Fruit fly (Drosophila melanogaster): ENCODE data around the gene CG32284.

Gene CG32284

DNA sequence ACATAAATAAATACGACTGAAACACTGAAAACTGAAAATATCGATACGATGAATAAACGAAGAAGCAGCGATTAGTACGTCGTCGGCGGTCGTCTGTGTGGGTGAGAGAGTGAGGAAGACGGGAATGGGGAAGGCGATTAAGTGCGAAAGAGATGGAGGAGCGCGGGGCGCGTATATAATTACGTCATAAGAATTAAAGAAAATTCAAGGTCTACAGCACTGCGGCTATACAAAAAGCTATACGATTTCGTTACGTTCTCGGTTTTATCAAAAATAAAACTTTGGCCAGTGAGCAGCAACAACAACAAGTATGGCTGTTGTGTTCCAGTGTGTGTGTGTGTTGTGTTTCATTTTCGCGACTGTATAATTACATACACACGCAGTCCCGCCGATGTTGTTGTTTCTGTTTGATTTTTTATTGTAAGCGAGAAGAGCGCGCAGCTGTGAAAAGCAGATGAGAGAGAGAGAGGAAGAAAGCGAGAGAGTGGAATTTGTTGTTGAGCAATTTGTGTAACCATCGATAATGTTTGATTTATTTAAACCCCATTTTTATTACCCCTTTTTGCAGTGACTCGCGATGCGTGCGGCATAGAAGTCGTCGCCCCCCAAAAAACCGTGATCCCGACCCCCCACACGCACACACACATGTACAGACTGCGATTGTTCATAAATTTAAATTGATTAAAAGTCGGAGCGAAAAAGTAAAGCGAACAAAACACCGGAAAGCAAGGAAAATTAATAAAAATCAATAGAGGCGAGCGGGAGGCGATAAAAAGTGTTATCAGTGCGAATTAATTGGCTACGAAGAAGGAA, 37.2 kb upstream of the CG32284 start (continued):
- no peak for TF ChIP-seq gem (tag; optimal IDR thresholded peaks at IDR 0.05)
- TF ChIP-seq CG17361 (GFP tag; IDR thresholded peaks at IDR 0.05) = no peak
- no peak for TF ChIP-seq hkb (optimal IDR thresholded peaks at IDR 0.05)
- no peak for TF ChIP-seq hkb (GFP tag; IDR thresholded peaks at IDR 0.05)
- no peak for TF ChIP-seq CG18619 (GFP tag; optimal IDR thresholded peaks at IDR 0.05)
- TF ChIP-seq usp (GFP tag; optimal IDR thresholded peaks at IDR 0.05) = no peak
- no peak for TF ChIP-seq wek (GFP tag; optimal IDR thresholded peaks at IDR 0.05)
- TF ChIP-seq chinmo (GFP tag; IDR thresholded peaks at IDR 0.05; ENCODE audit: partially characterized antibody) = peak; percentile 69; the same call in 2 of the 4 replicates
- no peak for TF ChIP-seq cas (GFP tag; IDR thresholded peaks at IDR 0.05)
- TF ChIP-seq Gsc (GFP tag; IDR thresholded peaks at IDR 0.05) = no peak
- no peak for TF ChIP-seq CG30020 (tag; optimal IDR thresholded peaks at IDR 0.05)
- no peak for TF ChIP-seq Nf-YA (GFP tag; IDR thresholded peaks at IDR 0.05)
- TF ChIP-seq crol (GFP tag; IDR thresholded peaks at IDR 0.05) = peak; percentile 92
- 0 out of 4 replicates have a peak, but pooled peaks have one; percentile 32 for TF ChIP-seq Dll (GFP tag; IDR thresholded peaks at IDR 0.05; ENCODE audit: partially characterized antibody)
- no peak for TF ChIP-seq CkIIα-i1 (GFP tag; IDR thresholded peaks at IDR 0.05)
- TF ChIP-seq Xbp1 (GFP tag; optimal IDR thresholded peaks at IDR 0.05) = no peak
- TF ChIP-seq CG5953 (GFP tag; IDR thresholded peaks at IDR 0.05) = no peak
- TF ChIP-seq MESR4 (GFP tag; optimal IDR thresholded peaks at IDR 0.05) = no peak
- TF ChIP-seq CG4707 (GFP tag; optimal IDR thresholded peaks at IDR 0.05) = no peak
- TF ChIP-seq Fer3 (tag; optimal IDR thresholded peaks at IDR 0.05) = no peak
- TF ChIP-seq CG11504 (tag; optimal IDR thresholded peaks at IDR 0.05) = no peak
- TF ChIP-seq CG7372 (GFP tag; IDR thresholded peaks at IDR 0.05) = no peak
- TF ChIP-seq ap (GFP tag; IDR thresholded peaks at IDR 0.05) = no peak
- TF ChIP-seq CG12219 (GFP tag; optimal IDR thresholded peaks at IDR 0.05) = no peak
- no peak for TF ChIP-seq CG3065 (GFP tag; optimal IDR thresholded peaks at IDR 0.05)
- no peak for TF ChIP-seq fd102C (GFP tag; optimal IDR thresholded peaks at IDR 0.05)
- no peak for TF ChIP-seq yki (optimal IDR thresholded peaks at IDR 0.05)
- no peak for TF ChIP-seq CG9817 (tag; optimal IDR thresholded peaks at IDR 0.05)
- TF ChIP-seq Scr (GFP tag; IDR thresholded peaks at IDR 0.05; ENCODE audit: partially characterized antibody) = no peak
- TF ChIP-seq CG12659 (GFP tag; optimal IDR thresholded peaks at IDR 0.05) = no peak
- TF ChIP-seq Kr (GFP tag; optimal IDR thresholded peaks at IDR 0.05) = no peak
- no peak for TF ChIP-seq CG16813 (GFP tag; IDR thresholded peaks at IDR 0.05; ENCODE audit: partially characterized antibody)
- peak; percentile 33; the same call in 1 of the 2 replicates for TF ChIP-seq vvl (GFP tag; IDR thresholded peaks at IDR 0.05)
- TF ChIP-seq Dbx (GFP tag; IDR thresholded peaks at IDR 0.05) = peak; percentile 33; the same call in 1 of the 3 replicates
- no peak for TF ChIP-seq Asciz (GFP tag; optimal IDR thresholded peaks at IDR 0.05)
- no peak for TF ChIP-seq CG15601 (tag; optimal IDR thresholded peaks at IDR 0.05)
- TF ChIP-seq CG10267 (tag; optimal IDR thresholded peaks at IDR 0.05) = no peak
- no peak for TF ChIP-seq CoRest (tag; optimal IDR thresholded peaks at IDR 0.05)
- TF ChIP-seq CG15514 (GFP tag; optimal IDR thresholded peaks at IDR 0.05) = no peak
- no peak for TF ChIP-seq zfh2 (GFP tag; optimal IDR thresholded peaks at IDR 0.05)
- TF ChIP-seq sisA (GFP tag; IDR thresholded peaks at IDR 0.05) = no peak
- no peak for TF ChIP-seq HLH3B (GFP tag; IDR thresholded peaks at IDR 0.05)
- no peak for TF ChIP-seq CG7928 (GFP tag; optimal IDR thresholded peaks at IDR 0.05)
- no peak for TF ChIP-seq CG1603 (tag; optimal IDR thresholded peaks at IDR 0.05)
- 0 out of 3 replicates have a peak, but pooled peaks have one; percentile 12 for TF ChIP-seq ci (GFP tag; IDR thresholded peaks at IDR 0.05)
- peak; percentile 54 for TF ChIP-seq CHES-1-like (GFP tag; optimal IDR thresholded peaks at IDR 0.05)
- TF ChIP-seq pfk (GFP tag; optimal IDR thresholded peaks at IDR 0.05) = peak; percentile 30
- TF ChIP-seq CG11085 (GFP tag; IDR thresholded peaks at IDR 0.05) = no peak
- no peak for TF ChIP-seq CG8388 (GFP tag; optimal IDR thresholded peaks at IDR 0.05)
- no peak for TF ChIP-seq CG11696 (GFP tag; IDR thresholded peaks at IDR 0.05)

Data from whole organism, embryonic.